Fruit fly (Drosophila melanogaster) whole organism, prepupa: ENCODE data around the gene CG11504.

Source experiments
- Blimp-1 ChIP-seq: fragments of 200-800 bp; sonication (Bioruptor generic); optimal IDR thresholded peaks from 3 replicates; lab custom pipeline; 2017; ENCODE audit warnings: missing biosample characterization, missing genetic modification characterization, mild to moderate bottlenecking, moderate library complexity, missing genetic modification reagents
- CG10631 ChIP-seq: fragments of 200-800 bp; sonication (Bioruptor generic); optimal IDR thresholded peaks from 2 replicates; lab custom pipeline; 2016; ENCODE audit warnings: missing biosample characterization, missing genetic modification characterization
- CG10669 ChIP-seq: fragments of 200-800 bp; sonication (Bioruptor generic); optimal IDR thresholded peaks from 3 replicates; lab custom pipeline; 2018; ENCODE audit warnings: missing biosample characterization, mild to moderate bottlenecking, missing genetic modification characterization, moderate library complexity
- CG11294 ChIP-seq: fragments of 200-800 bp; sonication (Bioruptor generic); IDR thresholded peaks from 2 replicates; pipeline ENCODE4 v1.3.6; 2022; ENCODE audit warnings: missing biosample characterization, missing genetic modification characterization
- CG11902 ChIP-seq: fragments of 200-800 bp; sonication (Bioruptor generic); optimal IDR thresholded peaks from 3 replicates; lab custom pipeline; 2016; ENCODE audit warnings: missing biosample characterization, missing genetic modification characterization
- CG15336 ChIP-seq: fragments of 200-800 bp; sonication (Bioruptor generic); IDR thresholded peaks from 2 replicates; pipeline ENCODE4 v1.3.6; 2022; ENCODE audit warnings: missing biosample characterization, missing genetic modification characterization
- CG1621 ChIP-seq: fragments of 200-800 bp; sonication (Bioruptor generic); optimal IDR thresholded peaks from 3 replicates; lab custom pipeline; 2018; ENCODE audit warnings: missing biosample characterization, mild to moderate bottlenecking, missing genetic modification characterization
- CG16779 ChIP-seq: fragments of 200-800 bp; sonication (Bioruptor generic); optimal IDR thresholded peaks from 3 replicates; lab custom pipeline; 2017; ENCODE audit warnings: missing biosample characterization, mild to moderate bottlenecking, missing genetic modification characterization
- CG3032 ChIP-seq: fragments of 200-800 bp; optimal IDR thresholded peaks from 2 replicates; lab custom pipeline; 2019; ENCODE audit warnings: missing biosample characterization, mild to moderate bottlenecking, missing genetic modification characterization, moderate library complexity
- CG31627 ChIP-seq: fragments of 200-800 bp; sonication (Bioruptor generic); optimal IDR thresholded peaks from 3 replicates; lab custom pipeline; 2016; ENCODE audit warnings: missing biosample characterization, missing genetic modification characterization
- CG32006 ChIP-seq: fragments of 200-800 bp; sonication (Bioruptor generic); optimal IDR thresholded peaks from 3 replicates; lab custom pipeline; 2017; ENCODE audit warnings: missing biosample characterization, mild to moderate bottlenecking, missing genetic modification characterization
- CG34406 ChIP-seq: fragments of 200-800 bp; sonication (Bioruptor generic); optimal IDR thresholded peaks from 3 replicates; lab custom pipeline; 2016; ENCODE audit warnings: missing biosample characterization, missing genetic modification characterization
- CG3919 ChIP-seq: fragments of 200-800 bp; sonication (Bioruptor generic); optimal IDR thresholded peaks from 3 replicates; lab custom pipeline; 2016; ENCODE audit warnings: missing biosample characterization, missing genetic modification characterization
- CG6163 ChIP-seq: fragments of 200-800 bp; sonication (Bioruptor generic); IDR thresholded peaks from 3 replicates; pipeline ENCODE4 v1.3.6; 2022; ENCODE audit warnings: missing biosample characterization, missing genetic modification characterization
- CG6276 ChIP-seq: fragments of 200-800 bp; sonication (Bioruptor generic); optimal IDR thresholded peaks from 2 replicates; lab custom pipeline; 2017; ENCODE audit warnings: missing biosample characterization, mild to moderate bottlenecking, missing genetic modification characterization
- CG6808 ChIP-seq: fragments of 200-800 bp; sonication (Bioruptor generic); optimal IDR thresholded peaks from 3 replicates; lab custom pipeline; 2017; ENCODE audit warnings: missing biosample characterization, missing genetic modification characterization, mild to moderate bottlenecking, moderate library complexity, missing genetic modification reagents
- CG6854 ChIP-seq: fragments of 200-800 bp; sonication (Bioruptor generic); optimal IDR thresholded peaks from 2 replicates; lab custom pipeline; 2017; ENCODE audit warnings: missing biosample characterization, mild to moderate bottlenecking, missing genetic modification characterization
- CG8119 ChIP-seq: fragments of 200-800 bp; sonication (Bioruptor generic); IDR thresholded peaks from 3 replicates; pipeline ENCODE4 v1.3.6; 2022; ENCODE audit warnings: missing biosample characterization, missing genetic modification characterization
- CG8319 ChIP-seq: fragments of 200-800 bp; sonication (Bioruptor generic); optimal IDR thresholded peaks from 3 replicates; lab custom pipeline; 2016; ENCODE audit warnings: missing biosample characterization, missing genetic modification characterization
- CG8632 ChIP-seq: fragments of 200-800 bp; sonication (Bioruptor generic); optimal IDR thresholded peaks from 3 replicates; lab custom pipeline; 2016; ENCODE audit warnings: missing biosample characterization, missing genetic modification characterization
- CG9139 ChIP-seq: fragments of 200-800 bp; sonication (Bioruptor generic); optimal IDR thresholded peaks from 3 replicates; lab custom pipeline; 2017; ENCODE audit warnings: missing biosample characterization, mild to moderate bottlenecking, missing genetic modification characterization
- Eip75B ChIP-seq: fragments of 200-800 bp; sonication (Bioruptor generic); optimal IDR thresholded peaks from 3 replicates; lab custom pipeline; 2016; ENCODE audit warnings: missing biosample characterization, missing genetic modification characterization
- Eip78C ChIP-seq: fragments of 200-800 bp; sonication (Bioruptor generic); peaks from one replicate; lab custom pipeline; 2016; ENCODE audit warnings: missing biosample characterization, missing genetic modification characterization
- Eip93F ChIP-seq: fragments of 200-800 bp; sonication (Bioruptor generic); optimal IDR thresholded peaks from 2 replicates; lab custom pipeline; 2016; ENCODE audit warnings: missing biosample characterization, mild to moderate bottlenecking, missing genetic modification characterization
- Ets21C ChIP-seq: fragments of 200-800 bp; sonication (Bioruptor generic); optimal IDR thresholded peaks from 3 replicates; lab custom pipeline; 2016; ENCODE audit warnings: missing biosample characterization, missing genetic modification characterization
- Ets96B ChIP-seq: fragments of 200-800 bp; optimal IDR thresholded peaks from 2 replicates; lab custom pipeline; 2019; ENCODE audit warnings: missing biosample characterization, mild to moderate bottlenecking, missing genetic modification characterization, moderate library complexity
- Gug ChIP-seq: fragments of 200-800 bp; sonication (Bioruptor generic); IDR thresholded peaks from 2 replicates; pipeline ENCODE4 v1.3.6; 2022; ENCODE audit warnings: missing biosample characterization, missing genetic modification characterization
- Hr4 ChIP-seq: fragments of 200-800 bp; sonication (Bioruptor generic); optimal IDR thresholded peaks from 3 replicates; lab custom pipeline; 2016; ENCODE audit warnings: missing biosample characterization, missing genetic modification characterization
- Smox ChIP-seq: fragments of 200-800 bp; sonication (Bioruptor generic); optimal IDR thresholded peaks from 3 replicates; lab custom pipeline; 2016; ENCODE audit warnings: missing biosample characterization, missing genetic modification characterization
- Sox14 ChIP-seq: fragments of 200-800 bp; sonication (Bioruptor generic); optimal IDR thresholded peaks from 3 replicates; lab custom pipeline; 2016; ENCODE audit warnings: missing biosample characterization, missing genetic modification characterization
- Sox15 ChIP-seq: fragments of 200-800 bp; sonication (Bioruptor generic); optimal IDR thresholded peaks from 3 replicates; lab custom pipeline; 2016; ENCODE audit warnings: missing biosample characterization, missing genetic modification characterization
- cyc ChIP-seq: fragments of 200-800 bp; sonication (Bioruptor generic); optimal IDR thresholded peaks from 3 replicates; lab custom pipeline; 2016; ENCODE audit warnings: missing biosample characterization, missing genetic modification characterization
- dac ChIP-seq: fragments of 200-800 bp; sonication (Bioruptor generic); optimal IDR thresholded peaks from 2 replicates; lab custom pipeline; 2017; ENCODE audit warnings: missing biosample characterization, mild to moderate bottlenecking, missing genetic modification characterization
- dsx ChIP-seq: fragments of 200-800 bp; optimal IDR thresholded peaks from 3 replicates; lab custom pipeline; 2019; ENCODE audit warnings: missing biosample characterization, mild to moderate bottlenecking, missing genetic modification characterization, moderate library complexity; ENCODE audit not compliant: poor library complexity, severe bottlenecking
- fd59A ChIP-seq: fragments of 200-800 bp; sonication (Bioruptor generic); optimal IDR thresholded peaks from 2 replicates; lab custom pipeline; 2017; ENCODE audit warnings: missing biosample characterization, mild to moderate bottlenecking, missing genetic modification characterization, missing genetic modification reagents
- lz ChIP-seq: fragments of 200-800 bp; sonication (Bioruptor generic); optimal IDR thresholded peaks from 3 replicates; lab custom pipeline; 2016; ENCODE audit warnings: missing biosample characterization, missing genetic modification characterization
- pdm3 ChIP-seq: fragments of 200-800 bp; sonication (Bioruptor generic); optimal IDR thresholded peaks from 3 replicates; lab custom pipeline; 2016; ENCODE audit warnings: missing biosample characterization, missing genetic modification characterization
- salr ChIP-seq, 2 experiments: fragments of 200-800 bp; sonication (Bioruptor generic); optimal IDR thresholded peaks; 3 replicates each; lab custom pipeline; 2016 to 2018; ENCODE audit warnings: missing biosample characterization in 2 of 2, missing genetic modification characterization in 2 of 2, mild to moderate bottlenecking in 1 of 2
- spab ChIP-seq: fragments of 200-800 bp; sonication (Bioruptor generic); optimal IDR thresholded peaks from 2 replicates; lab custom pipeline; 2017; ENCODE audit warnings: missing biosample characterization, mild to moderate bottlenecking, missing genetic modification characterization, missing genetic modification reagents
- ss ChIP-seq, 2 experiments: fragments of 200-800 bp; sonication (Bioruptor generic); optimal IDR thresholded peaks; 2 replicates in 1 of 2; 3 replicates in 1 of 2; lab custom pipeline; 2017 to 2018; ENCODE audit warnings: mild to moderate bottlenecking in 2 of 2, missing biosample characterization in 2 of 2, missing genetic modification characterization in 2 of 2, moderate library complexity in 1 of 2
- svp ChIP-seq: fragments of 200-800 bp; sonication (Bioruptor generic); peaks from one replicate; lab custom pipeline; 2016; ENCODE audit warnings: missing biosample characterization, missing genetic modification characterization
- topi ChIP-seq: fragments of 200-800 bp; sonication (Bioruptor generic); optimal IDR thresholded peaks from 3 replicates; lab custom pipeline; 2016; ENCODE audit warnings: missing biosample characterization, missing genetic modification characterization
- vri ChIP-seq: fragments of 200-800 bp; sonication (Bioruptor generic); optimal IDR thresholded peaks from 3 replicates; lab custom pipeline; 2016; ENCODE audit warnings: missing biosample characterization, mild to moderate bottlenecking, missing genetic modification characterization

CG11504 gene

DNA sequence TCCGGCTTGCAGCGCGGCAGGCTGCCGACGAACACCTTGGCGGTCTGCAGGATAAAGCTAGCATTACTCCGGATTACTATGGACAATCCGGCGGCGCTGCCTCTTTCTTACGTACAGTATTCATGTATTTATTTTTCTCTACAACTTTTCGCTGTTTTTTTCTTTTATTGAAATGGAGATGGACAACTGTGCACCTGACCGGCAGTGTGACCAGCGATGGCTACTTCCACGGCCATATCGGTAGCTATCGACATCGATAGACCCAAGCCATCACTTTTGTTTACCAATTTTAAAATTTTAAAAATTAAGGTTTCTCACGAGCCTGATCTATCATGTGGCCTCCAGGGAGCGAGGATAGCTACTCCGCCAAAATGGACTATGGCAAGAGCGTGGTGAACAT lies 2.7 kb upstream of the CG11504 start, which contains the start of the genes CG7903 and Sas-6 (continued):
- TF ChIP-seq Sox15 (GFP tag; lab: Kevin White, UChicago) = no peak
- no peak for TF ChIP-seq svp (GFP tag; lab: Kevin White, UChicago)
- TF ChIP-seq CG1621 = peak; percentile 16
- TF ChIP-seq dsx (GFP tag; lab: Kevin White, UChicago) = no peak
- 0 out of 3 replicates have a peak, but pooled peaks have one; percentile 22 for TF ChIP-seq CG6163 (GFP tag; lab: Robert Waterston, UW)

dm6 chr3R:29999495-29999894 lies 1.8 kb downstream of the CG11504 start, which contains the start of gene CG34298:
Gene CG34298 (plus strand): TSS chr3R:29999795.
- TF ChIP-seq CG1621 (no peak), Gug (GFP tag; lab: Robert Waterston, UW) (no peak), Blimp-1 (GFP tag; lab: Kevin White, UChicago) (no peak), pdm3 (GFP tag; lab: Kevin White, UChicago) (no peak), cyc (GFP tag; lab: Kevin White, UChicago) (no peak)

- TF ChIP-seq salr (GFP tag; optimal IDR thresholded peaks at IDR 0.05; lab: Kevin White, UChicago) = no peak
- no peak for TF ChIP-seq CG6276
- TF ChIP-seq CG3032 (tag; lab: Kevin White, UChicago) = no peak
- no peak for TF ChIP-seq CG11294
- no peak for TF ChIP-seq cyc (GFP tag; lab: Kevin White, UChicago)
- no peak for TF ChIP-seq CG31627 (GFP tag; lab: Kevin White, UChicago)
- no peak for TF ChIP-seq CG10631 (GFP tag; lab: Kevin White, UChicago)
- TF ChIP-seq CG16779 = no peak
- TF ChIP-seq Ets96B (tag; lab: Kevin White, UChicago) = no peak
- TF ChIP-seq CG8319 (GFP tag; lab: Kevin White, UChicago) = no peak
- TF ChIP-seq Eip75B (GFP tag; lab: Kevin White, UChicago) = no peak
- no peak for TF ChIP-seq CG32006 (GFP tag; lab: Kevin White, UChicago)
- no peak for TF ChIP-seq Gug (GFP tag; lab: Robert Waterston, UW)
- TF ChIP-seq Hr4 (GFP tag; lab: Kevin White, UChicago) = no peak
- TF ChIP-seq Eip93F = no peak
Measured at dm6 chr3R:30000286-30000685, 2.6 kb downstream of the CG11504 start, which contains the start of gene Tace. Gene Tace (plus strand): TSS chr3R:30000530.

DNA sequence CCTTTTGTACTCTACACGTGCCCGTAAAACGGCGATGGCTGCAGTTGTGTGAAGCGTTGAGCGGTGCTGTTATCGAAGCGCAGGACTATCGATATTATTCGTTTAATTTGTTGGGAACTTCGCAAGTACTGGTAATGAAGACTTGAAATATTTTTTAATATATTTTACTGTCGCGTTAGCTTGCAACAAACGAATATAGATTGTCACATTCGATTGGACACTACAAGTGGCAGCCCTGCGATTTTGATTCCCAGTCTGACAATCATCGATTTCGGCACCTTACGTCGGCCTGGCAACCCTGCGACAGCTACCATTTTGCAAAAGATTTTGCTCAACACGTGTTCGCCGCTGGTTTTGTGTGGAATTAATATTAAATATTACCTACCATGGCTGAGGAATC lies 6.9 kb downstream of the CG11504 start, which contains the start of the genes Nlp and Nph:
TSS of gene Nlp (plus strand) at position 138 of the 400 bp plus-strand sequence.
TSS of gene Nph (minus strand) at position 214 of the 400 bp plus-strand sequence.
- TF ChIP-seq dac (GFP tag; lab: Kevin White, UChicago) = no peak
- TF ChIP-seq ss (GFP tag; optimal IDR thresholded peaks at IDR 0.05; lab: Kevin White, UChicago) = no peak
- no peak for TF ChIP-seq Eip93F
- TF ChIP-seq Smox (GFP tag; lab: Kevin White, UChicago) = no peak
- TF ChIP-seq CG3919 = peak; percentile 20
- TF ChIP-seq fd59A (GFP tag; lab: Kevin White, UChicago) = no peak
- no peak for TF ChIP-seq CG8632 (GFP tag; lab: Kevin White, UChicago)
- TF ChIP-seq spab (GFP tag; lab: Kevin White, UChicago) = no peak
- no peak for TF ChIP-seq CG6854 (GFP tag; lab: Kevin White, UChicago)
- peak; percentile 4 for TF ChIP-seq CG3032 (tag; lab: Kevin White, UChicago)
- TF ChIP-seq CG10631 (GFP tag; lab: Kevin White, UChicago) = no peak
- TF ChIP-seq lz (GFP tag; lab: Kevin White, UChicago) = peak; percentile 22
- TF ChIP-seq Sox14 (GFP tag; lab: Kevin White, UChicago) = peak; percentile 62
- TF ChIP-seq Eip78C (GFP tag; lab: Kevin White, UChicago) = peak; percentile 44
- no peak for TF ChIP-seq CG11294
- TF ChIP-seq vri = no peak
- TF ChIP-seq CG10669 (GFP tag; lab: Kevin White, UChicago) = no peak
- no peak for TF ChIP-seq CG15336
- no peak for TF ChIP-seq Hr4 (GFP tag; lab: Kevin White, UChicago)
- peak; percentile 63 for TF ChIP-seq CG1621
- TF ChIP-seq CG31627 (GFP tag; lab: Kevin White, UChicago) = peak; percentile 13
- TF ChIP-seq topi (GFP tag; lab: Kevin White, UChicago) = peak; percentile 12
- TF ChIP-seq CG32006 (GFP tag; lab: Kevin White, UChicago) = no peak
- no peak for TF ChIP-seq CG6276
- TF ChIP-seq CG9139 (GFP tag; lab: Kevin White, UChicago) = no peak
- no peak for TF ChIP-seq CG6163 (GFP tag; lab: Robert Waterston, UW)
- TF ChIP-seq CG34406 (GFP tag; lab: Kevin White, UChicago) = no peak
- no peak for TF ChIP-seq svp (GFP tag; lab: Kevin White, UChicago)
- no peak for TF ChIP-seq Ets96B (tag; lab: Kevin White, UChicago)
- TF ChIP-seq salr (GFP tag; optimal IDR thresholded peaks at IDR 0.05; lab: Kevin White, UChicago) = no peak
- TF ChIP-seq CG11902 = no peak
- TF ChIP-seq CG8319 (GFP tag; lab: Kevin White, UChicago) = no peak
- TF ChIP-seq Gug (GFP tag; lab: Robert Waterston, UW) = no peak
- TF ChIP-seq Blimp-1 (GFP tag; lab: Kevin White, UChicago) = no peak
- TF ChIP-seq CG8119 (GFP tag; lab: Robert Waterston, UW) = no peak
- no peak for TF ChIP-seq Ets21C (GFP tag; lab: Kevin White, UChicago)
- no peak for TF ChIP-seq CG6808 (GFP tag; lab: Kevin White, UChicago)
